Worm (Caenorhabditis elegans) whole organism, young adult: ENCODE results near the gene clc-13.

ENCODE experiments used
- B0336.3 ChIP-seq: fragments of 200-800 bp; sonication (Bioruptor generic); IDR thresholded peaks from 2 replicates; pipeline ENCODE4 v1.3.6; 2022; ENCODE audit warnings: missing genetic modification characterization, missing compliant biosample characterization
- C06A6.2 ChIP-seq: fragments of 200-800 bp; sonication (Bioruptor generic); conservative IDR thresholded peaks from 2 replicates; pipeline ENCODE4 v1.3.6; 2022; ENCODE audit warnings: missing genetic modification characterization, missing compliant biosample characterization
- C17E4.6 ChIP-seq: fragments of 200-800 bp; sonication (Bioruptor generic); IDR thresholded peaks from 2 replicates; pipeline ENCODE4 v1.3.6; 2022; ENCODE audit warnings: missing genetic modification reagents, missing genetic modification characterization, missing compliant biosample characterization
- D2030.7 ChIP-seq: fragments of 200-800 bp; sonication (Bioruptor generic); IDR thresholded peaks from 2 replicates; pipeline ENCODE4 v1.3.6; 2022; ENCODE audit warnings: missing genetic modification reagents, missing genetic modification characterization, missing compliant biosample characterization
- F23B12.7 ChIP-seq: sonication (generic microtip); optimal IDR thresholded peaks from 2 replicates; lab custom pipeline; 2017; ENCODE audit warnings: missing genetic modification characterization, mild to moderate bottlenecking, missing compliant biosample characterization, antibody characterized with exemption, moderate library complexity; ENCODE audit not compliant: insufficient read depth
- T26A5.8 ChIP-seq: sonication (generic microtip); optimal IDR thresholded peaks from 2 replicates; lab custom pipeline; 2016; ENCODE audit warnings: missing genetic modification characterization, missing compliant biosample characterization
- Y53F4B.3 ChIP-seq: fragments of 200-800 bp; sonication (Bioruptor generic); IDR thresholded peaks from 2 replicates; pipeline ENCODE4 v1.3.6; 2022; ENCODE audit warnings: missing genetic modification reagents, missing genetic modification characterization, missing compliant biosample characterization
- Y95B8A.8 ChIP-seq: fragments of 200-800 bp; sonication (Bioruptor generic); IDR thresholded peaks from 2 replicates; pipeline ENCODE4 v1.3.6; 2022; ENCODE audit warnings: missing genetic modification reagents, missing genetic modification characterization, missing compliant biosample characterization
- ama-1 ChIP-seq, 3 experiments: fragments of 150-350 bp in 1 of 3; sonication (generic microtip) in 2 of 3; optimal IDR thresholded peaks; 2 replicates each; lab custom pipeline; 2014 to 2018; ENCODE audit warnings: missing biosample characterization in 2 of 3, missing genetic modification characterization in 2 of 3, missing genetic modification reagents in 2 of 3
- atf-7 ChIP-seq: sonication (generic microtip); optimal IDR thresholded peaks from 2 replicates; lab custom pipeline; 2017; ENCODE audit warnings: mild to moderate bottlenecking, missing genetic modification characterization, missing compliant biosample characterization
- athp-1 ChIP-seq: sonication (generic microtip); optimal IDR thresholded peaks from 2 replicates; lab custom pipeline; 2017; ENCODE audit warnings: mild to moderate bottlenecking, missing genetic modification characterization, missing compliant biosample characterization
- attf-6 ChIP-seq: fragments of 200-800 bp; sonication (Bioruptor generic); IDR thresholded peaks from 2 replicates; pipeline ENCODE4 v1.3.6; 2022; ENCODE audit warnings: missing genetic modification reagents, missing genetic modification characterization, missing compliant biosample characterization
- ceh-100 ChIP-seq: fragments of 200-800 bp; sonication (Bioruptor generic); IDR thresholded peaks from 2 replicates; pipeline ENCODE4 v1.3.6; 2022; ENCODE audit warnings: missing genetic modification reagents, missing genetic modification characterization, missing compliant biosample characterization
- ceh-27 ChIP-seq: fragments of 200-800 bp; sonication (Bioruptor generic); optimal IDR thresholded peaks from 2 replicates; lab custom pipeline; 2018; ENCODE audit warnings: mild to moderate bottlenecking, missing genetic modification characterization, moderate library complexity, missing compliant biosample characterization
- chd-7 ChIP-seq: sonication (generic microtip); optimal IDR thresholded peaks from 2 replicates; lab custom pipeline; 2016; ENCODE audit warnings: mild to moderate bottlenecking, missing genetic modification characterization, moderate library complexity, missing compliant biosample characterization
- dox-1 ChIP-seq: fragments of 200-800 bp; sonication (Bioruptor generic); IDR thresholded peaks from 2 replicates; pipeline ENCODE4 v1.3.6; 2022; ENCODE audit warnings: missing genetic modification reagents, missing genetic modification characterization, missing compliant biosample characterization
- dpl-1 ChIP-seq: fragments of 150-350 bp; optimal IDR thresholded peaks from 2 replicates; lab custom pipeline; 2014; ENCODE audit warnings: missing biosample characterization, missing genetic modification reagents, missing genetic modification characterization
- efl-1 ChIP-seq: fragments of 150-350 bp; optimal IDR thresholded peaks from 2 replicates; lab custom pipeline; 2014; ENCODE audit warnings: missing biosample characterization, missing genetic modification reagents, missing genetic modification characterization
- egl-44 ChIP-seq: fragments of 200-800 bp; sonication (Bioruptor generic); IDR thresholded peaks from 2 replicates; pipeline ENCODE4 v1.3.6; 2022; ENCODE audit warnings: missing genetic modification reagents, missing genetic modification characterization, missing compliant biosample characterization
- egrh-3 ChIP-seq: fragments of 200-800 bp; sonication (Bioruptor generic); IDR thresholded peaks from 2 replicates; pipeline ENCODE4 v1.3.6; 2022; ENCODE audit warnings: missing genetic modification reagents, missing genetic modification characterization, missing compliant biosample characterization
- ekl-4 ChIP-seq: fragments of 200-800 bp; sonication (Bioruptor generic); IDR thresholded peaks from 2 replicates; pipeline ENCODE4 v1.3.6; 2022; ENCODE audit warnings: missing genetic modification reagents, missing genetic modification characterization, missing compliant biosample characterization
- ets-4 ChIP-seq: fragments of 200-800 bp; sonication (Bioruptor generic); optimal IDR thresholded peaks from 2 replicates; lab custom pipeline; 2018; ENCODE audit warnings: mild to moderate bottlenecking, missing genetic modification characterization, missing compliant biosample characterization
- him-1 ChIP-seq: sonication (generic microtip); optimal IDR thresholded peaks from 2 replicates; lab custom pipeline; 2016; ENCODE audit warnings: missing genotype, missing genetic modification reagents, missing genetic modification characterization, missing compliant biosample characterization
- hsf-1 ChIP-seq: fragments of 200-800 bp; sonication (Bioruptor generic); IDR thresholded peaks from 2 replicates; pipeline ENCODE4 v1.3.6; 2022; ENCODE audit warnings: missing genetic modification reagents, missing genetic modification characterization, missing compliant biosample characterization
- lag-1 ChIP-seq: fragments of 200-800 bp; sonication (Bioruptor generic); IDR thresholded peaks from 2 replicates; pipeline ENCODE4 v1.3.6; 2022; ENCODE audit warnings: missing genetic modification reagents, missing genetic modification characterization, missing compliant biosample characterization
- lin-54 ChIP-seq: fragments of 200-800 bp; sonication (Bioruptor generic); optimal IDR thresholded peaks from 2 replicates; lab custom pipeline; 2018; ENCODE audit warnings: mild to moderate bottlenecking, missing genetic modification characterization, missing compliant biosample characterization
- lir-1 ChIP-seq: fragments of 200-800 bp; sonication (Bioruptor generic); conservative IDR thresholded peaks from 2 replicates; pipeline ENCODE4 v1.3.6; 2022; ENCODE audit warnings: missing genetic modification reagents, missing genetic modification characterization, missing compliant biosample characterization
- lsl-1 ChIP-seq: fragments of 200-800 bp; sonication (Bioruptor generic); optimal IDR thresholded peaks from 2 replicates; lab custom pipeline; 2018; ENCODE audit warnings: mild to moderate bottlenecking, missing genetic modification characterization, moderate library complexity, missing compliant biosample characterization
- lsy-27 ChIP-seq: sonication (generic microtip); optimal IDR thresholded peaks from 2 replicates; lab custom pipeline; 2017; ENCODE audit warnings: missing genetic modification characterization, mild to moderate bottlenecking, missing compliant biosample characterization, antibody characterized with exemption, missing genotype, borderline replicate concordance; ENCODE audit not compliant: insufficient read depth
- madf-10 ChIP-seq: sonication (generic microtip); optimal IDR thresholded peaks from 2 replicates; lab custom pipeline; 2016; ENCODE audit warnings: mild to moderate bottlenecking, missing genetic modification characterization, missing compliant biosample characterization
- madf-6 ChIP-seq: fragments of 200-800 bp; sonication (Bioruptor generic); IDR thresholded peaks from 2 replicates; pipeline ENCODE4 v1.3.6; 2022; ENCODE audit warnings: missing genetic modification reagents, missing genetic modification characterization, missing compliant biosample characterization
- mcd-1 ChIP-seq: fragments of 200-800 bp; sonication (Bioruptor generic); IDR thresholded peaks from 2 replicates; pipeline ENCODE4 v1.3.6; 2022; ENCODE audit warnings: missing genetic modification reagents, missing genetic modification characterization, missing compliant biosample characterization
- mel-28 ChIP-seq: sonication (generic microtip); optimal IDR thresholded peaks from 2 replicates; lab custom pipeline; 2016; ENCODE audit warnings: borderline replicate concordance, mild to moderate bottlenecking, missing genetic modification characterization, missing compliant biosample characterization
- nfyb-1 ChIP-seq: fragments of 200-800 bp; sonication (Bioruptor generic); IDR thresholded peaks from 2 replicates; pipeline ENCODE4 v1.3.6; 2022; ENCODE audit warnings: missing genetic modification reagents, missing genetic modification characterization, missing compliant biosample characterization
- nhr-80 ChIP-seq: sonication (generic microtip); optimal IDR thresholded peaks from 2 replicates; lab custom pipeline; 2016; ENCODE audit warnings: missing genetic modification characterization, missing compliant biosample characterization
- pbrm-1 ChIP-seq: fragments of 200-800 bp; sonication (Bioruptor generic); IDR thresholded peaks from 2 replicates; pipeline ENCODE4 v1.3.6; 2022; ENCODE audit warnings: missing genetic modification reagents, missing genetic modification characterization, missing compliant biosample characterization
- pha-4 ChIP-seq: fragments of 150-350 bp; sonication (generic microtip); optimal IDR thresholded peaks from 2 replicates; lab custom pipeline; 2014; ENCODE audit warnings: missing biosample characterization, missing genetic modification reagents, missing genetic modification characterization
- rcor-1 ChIP-seq: fragments of 200-800 bp; sonication (Bioruptor generic); IDR thresholded peaks from 2 replicates; pipeline ENCODE4 v1.3.6; 2022; ENCODE audit warnings: missing genetic modification reagents, missing genetic modification characterization, missing compliant biosample characterization
- sdz-38 ChIP-seq: sonication (generic microtip); optimal IDR thresholded peaks from 2 replicates; lab custom pipeline; 2016; ENCODE audit warnings: missing genotype, missing genetic modification characterization, missing compliant biosample characterization
- sea-2 ChIP-seq: fragments of 200-800 bp; sonication (Bioruptor generic); IDR thresholded peaks from 2 replicates; pipeline ENCODE4 v1.3.6; 2022; ENCODE audit warnings: missing genetic modification characterization, missing compliant biosample characterization
- snpc-3.4 ChIP-seq: sonication (generic microtip); optimal IDR thresholded peaks from 2 replicates; lab custom pipeline; 2017; ENCODE audit warnings: missing genetic modification characterization, mild to moderate bottlenecking, missing compliant biosample characterization, antibody characterized with exemption, moderate library complexity, missing genotype, missing genetic modification reagents
- somi-1 ChIP-seq: fragments of 200-800 bp; sonication (Bioruptor generic); optimal IDR thresholded peaks from 2 replicates; lab custom pipeline; 2018; ENCODE audit warnings: mild to moderate bottlenecking, missing genetic modification characterization, missing compliant biosample characterization
- tbp1 ChIP-seq: fragments of 200-800 bp; sonication (Bioruptor generic); optimal IDR thresholded peaks from 2 replicates; lab custom pipeline; 2018; ENCODE audit warnings: mild to moderate bottlenecking, missing genetic modification characterization, missing compliant biosample characterization
- tlf-1 ChIP-seq: fragments of 200-800 bp; sonication (Bioruptor generic); optimal IDR thresholded peaks from 2 replicates; lab custom pipeline; 2018; ENCODE audit warnings: mild to moderate bottlenecking, missing genetic modification characterization, missing compliant biosample characterization
- xnd-1 ChIP-seq: sonication (generic microtip); optimal IDR thresholded peaks from 2 replicates; lab custom pipeline; 2016; ENCODE audit warnings: missing genotype, missing genetic modification reagents, missing genetic modification characterization, missing compliant biosample characterization
- ztf-26 ChIP-seq: sonication (generic microtip); optimal IDR thresholded peaks from 2 replicates; lab custom pipeline; 2017; ENCODE audit warnings: missing genetic modification characterization, missing compliant biosample characterization
- ztf-3 ChIP-seq: fragments of 200-800 bp; sonication (Bioruptor generic); optimal IDR thresholded peaks from 2 replicates; lab custom pipeline; 2018; ENCODE audit warnings: mild to moderate bottlenecking, missing genetic modification characterization, missing compliant biosample characterization

Gene clc-13

DNA sequence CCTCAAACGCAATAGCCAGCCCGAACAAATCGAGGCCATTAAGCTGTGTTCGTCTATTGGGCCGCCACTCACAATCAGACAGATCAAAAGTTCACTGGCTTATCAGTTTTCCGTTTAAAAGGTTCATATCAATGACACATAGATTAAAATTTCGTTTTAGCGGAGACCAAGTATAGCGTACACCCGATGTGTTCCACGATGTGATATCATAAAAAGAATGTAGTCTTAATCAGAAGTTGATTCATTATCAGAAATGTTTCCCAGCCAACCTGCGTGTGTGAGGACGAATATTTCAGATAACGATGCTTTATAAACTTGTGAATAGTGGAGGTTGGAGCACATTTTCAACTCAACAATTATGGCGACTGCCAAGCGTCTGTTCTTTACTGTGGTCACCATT is at the start of gene clc-13:
Gene clc-13, plus strand, starts transcription at position 359 of the 400 bp plus-strand sequence.
- 0 out of 2 replicates have a peak, but pooled peaks have one; percentile 28 for TF ChIP-seq dox-1 (GFP tag; lab: Robert Waterston, UW)
- peak; percentile 44 for TF ChIP-seq nhr-80
- no peak for TF ChIP-seq sdz-38 (tag; lab: Kevin White, UChicago)
- TF ChIP-seq C06A6.2 (GFP tag; lab: Robert Waterston, UW) = no peak
- TF ChIP-seq ets-4 (GFP tag; lab: Kevin White, UChicago) = peak; percentile 20

DNA sequence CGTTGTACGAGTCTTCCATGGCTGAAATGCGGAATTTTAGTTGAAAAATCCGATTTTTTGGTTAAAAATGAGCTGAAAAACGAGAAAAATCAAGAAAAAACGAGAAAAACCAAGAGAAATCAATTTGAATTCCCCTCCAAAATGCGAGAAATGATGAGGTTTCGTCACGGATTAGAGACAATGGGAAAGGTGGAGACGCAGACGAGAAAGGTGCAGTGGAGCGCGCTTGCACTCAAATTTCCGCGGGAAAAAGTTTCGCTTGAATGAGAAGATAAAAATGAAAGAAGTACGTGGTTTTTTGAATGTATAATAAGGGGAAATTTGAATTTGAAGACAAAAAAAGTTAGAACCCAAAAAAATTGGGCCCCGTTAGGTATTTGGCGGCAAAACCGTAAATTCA is 48.6 kb upstream of the clc-13 start, which contains the start of gene efl-1:
Gene efl-1, minus strand, starts transcription at position 21 of the 400 bp plus-strand sequence.
- TF ChIP-seq mcd-1 (GFP tag; lab: Robert Waterston, UW) = peak; percentile 99
- TF ChIP-seq egrh-3 = no peak
- TF ChIP-seq dpl-1 (GFP tag; lab: Kevin White, UChicago) = peak; percentile 98
- peak; percentile 83 for TF ChIP-seq ekl-4 (GFP tag; lab: Robert Waterston, UW)
- peak; percentile 59 for TF ChIP-seq tlf-1
- TF ChIP-seq him-1 = peak; percentile 28
- TF ChIP-seq madf-10 (tag; lab: Kevin White, UChicago) = peak; percentile 20
- TF ChIP-seq nfyb-1 (GFP tag; lab: Robert Waterston, UW) = peak; percentile 84
- TF ChIP-seq C06A6.2 (GFP tag; lab: Robert Waterston, UW) = 0 out of 2 replicates have a peak, but pooled peaks have one; percentile 17
- no peak for TF ChIP-seq ceh-100 (GFP tag; lab: Robert Waterston, UW)
- TF ChIP-seq ceh-27 (GFP tag; lab: Kevin White, UChicago) = peak; percentile 81
- TF ChIP-seq ama-1 (optimal IDR thresholded peaks at IDR 0.05; lab: Kevin White, UChicago) = no peak
- TF ChIP-seq ama-1 (GFP tag; optimal IDR thresholded peaks at IDR 0.05; lab: Kevin White, UChicago) = no peak
- TF ChIP-seq Y53F4B.3 = 0 out of 2 replicates have a peak, but pooled peaks have one; percentile 38
- TF ChIP-seq snpc-3.4 (tag; lab: Kevin White, UChicago) = peak; percentile 72
- peak; percentile 22 for TF ChIP-seq somi-1 (GFP tag; lab: Kevin White, UChicago)
- TF ChIP-seq lag-1 (GFP tag; lab: Robert Waterston, UW) = no peak
- peak; percentile 97 for TF ChIP-seq lin-54 (GFP tag; lab: Kevin White, UChicago)
- no peak for TF ChIP-seq sea-2 (GFP tag; lab: Robert Waterston, UW)
- TF ChIP-seq ztf-3 (GFP tag; lab: Kevin White, UChicago) = peak; percentile 25
- 0 out of 2 replicates have a peak, but pooled peaks have one; percentile 51 for TF ChIP-seq hsf-1
- no peak for TF ChIP-seq lsy-27
- TF ChIP-seq mel-28 = no peak
- TF ChIP-seq Y95B8A.8 (GFP tag; lab: Robert Waterston, UW) = 0 out of 2 replicates have a peak, but pooled peaks have one; percentile 71
- TF ChIP-seq attf-6 (GFP tag; lab: Robert Waterston, UW) = peak; percentile 96
- peak; percentile 43; the same call in 1 of the 2 replicates for TF ChIP-seq lir-1 (GFP tag; lab: Robert Waterston, UW)
- TF ChIP-seq athp-1 = peak; percentile 76
- TF ChIP-seq xnd-1 = peak; percentile 20
- TF ChIP-seq T26A5.8 (tag; lab: Kevin White, UChicago) = no peak
- peak; percentile 57 for TF ChIP-seq lsl-1 (GFP tag; lab: Kevin White, UChicago)
- peak; percentile 67; the same call in 1 of the 2 replicates for TF ChIP-seq B0336.3
- peak; percentile 38; the same call in 1 of the 2 replicates for TF ChIP-seq C17E4.6 (GFP tag; lab: Robert Waterston, UW)
- TF ChIP-seq D2030.7 = peak; percentile 85
- TF ChIP-seq rcor-1 = peak; percentile 87
- no peak for TF ChIP-seq atf-7 (tag; lab: Kevin White, UChicago)
- TF ChIP-seq ztf-26 (tag; lab: Kevin White, UChicago) = peak; percentile 52
- peak; percentile 81 for TF ChIP-seq madf-6 (GFP tag; lab: Robert Waterston, UW)
- no peak for TF ChIP-seq chd-7 (tag; lab: Kevin White, UChicago)
- TF ChIP-seq pbrm-1 (GFP tag; lab: Robert Waterston, UW) = peak; percentile 96
- TF ChIP-seq F23B12.7 (tag; lab: Kevin White, UChicago) = peak; percentile 11
- TF ChIP-seq egl-44 = no peak
- TF ChIP-seq tbp1 = peak; percentile 68
- no peak for TF ChIP-seq efl-1 (GFP tag; lab: Kevin White, UChicago)
- TF ChIP-seq pha-4 (tag; lab: Kevin White, UChicago) = peak; percentile 82
